Worm (Caenorhabditis elegans) whole organism, L2 larva: ENCODE data around the gene F01G10.9.

Experiments
- nhr-23 ChIP-seq: fragments of 150-350 bp; optimal IDR thresholded peaks from 2 replicates; lab custom pipeline; 2014; ENCODE audit warnings: missing biosample characterization, missing genetic modification reagents, missing genetic modification characterization
- nhr-77 ChIP-seq: fragments of 150-350 bp; optimal IDR thresholded peaks from 2 replicates; lab custom pipeline; 2014; ENCODE audit warnings: missing biosample characterization, missing genetic modification characterization
- snpc-4 ChIP-seq: fragments of 150-350 bp; optimal IDR thresholded peaks from 2 replicates; lab custom pipeline; 2014; ENCODE audit warnings: missing biosample characterization, missing genetic modification characterization

- TF ChIP-seq nhr-77 (tag; lab: Kevin White, UChicago), result no peak
- TF ChIP-seq snpc-4 (tag; lab: Kevin White, UChicago), result no peak
- TF ChIP-seq nhr-23, result no peak
These were observed 44.1 kb downstream of the F01G10.9 start for ce11 chrIV:10215393-10215792.
